Worm (Caenorhabditis elegans): ENCODE results near the gene F53A2.9.

The F53A2.9 gene

ce11 chrIII:13346785-13347184, 12.4 kb downstream of the F53A2.9 start, which contains the start of gene mtm-6 (continued):
- TF ChIP-seq rpc-1 (optimal IDR thresholded peaks at IDR 0.05) (no peak), rpc-1 (tag; optimal IDR thresholded peaks at IDR 0.05) (no peak), ztf-28 (GFP tag; IDR thresholded peaks at IDR 0.05) (no peak), ceh-100 (GFP tag; IDR thresholded peaks at IDR 0.05) (no peak), sea-2 (GFP tag; IDR thresholded peaks at IDR 0.05) (no peak), ztf-6 (GFP tag; IDR thresholded peaks at IDR 0.05) (no peak), nfyb-1 (GFP tag; IDR thresholded peaks at IDR 0.05) (no peak), nhr-80 (tag; optimal IDR thresholded peaks at IDR 0.05) (no peak), xnd-1 (tag; optimal IDR thresholded peaks at IDR 0.05) (no peak), ceh-91 (GFP tag; IDR thresholded peaks at IDR 0.05) (no peak), ztf-18 (tag; optimal IDR thresholded peaks at IDR 0.05) (no peak), madf-3 (GFP tag; IDR thresholded peaks at IDR 0.05) (no peak), F57C9.4 (tag; optimal IDR thresholded peaks at IDR 0.05) (no peak), nhr-179 (tag; optimal IDR thresholded peaks at IDR 0.05) (no peak), F57A8.1 (GFP tag; optimal IDR thresholded peaks at IDR 0.05) (no peak), snpc-1.3 (tag; optimal IDR thresholded peaks at IDR 0.05; ENCODE audit: insufficient read depth) (no peak), lir-1 (GFP tag; conservative IDR thresholded peaks at IDR 0.05) (no peak), attf-5 (GFP tag; optimal IDR thresholded peaks at IDR 0.05) (peak; percentile 9), egrh-3 (GFP tag; IDR thresholded peaks at IDR 0.05) (peak; percentile 40; the same call in 1 of the 2 replicates)

ce11 chrIII:13344538-13345136, 14.5 kb downstream of the F53A2.9 start, which contains the start of gene acaa-2:
Gene acaa-2, plus strand, starts transcription at chrIII:13344937.
- TF ChIP-seq C17E4.6 (GFP tag; IDR thresholded peaks at IDR 0.05) (no peak), zim-3 (tag; optimal IDR thresholded peaks at IDR 0.05) (no peak), fkh-3 (tag; optimal IDR thresholded peaks at IDR 0.05) (no peak), hmg-1.2 (GFP tag; IDR thresholded peaks at IDR 0.05) (peak; percentile 26; the same call in 1 of the 2 replicates), F49E8.2 (tag; optimal IDR thresholded peaks at IDR 0.05; ENCODE audit: insufficient read depth) (peak; percentile 24), pbrm-1 (GFP tag; IDR thresholded peaks at IDR 0.05) (peak; percentile 9; the same call in 1 of the 2 replicates), nhr-80 (tag; optimal IDR thresholded peaks at IDR 0.05) (peak; percentile 37), ccch-3 (GFP tag; optimal IDR thresholded peaks at IDR 0.05) (no peak), lin-26 (GFP tag; IDR thresholded peaks at IDR 0.05) (no peak), lsl-1 (GFP tag; optimal IDR thresholded peaks at IDR 0.05) (peak; percentile 24), cebp-1 (GFP tag; IDR thresholded peaks at IDR 0.05) (no peak), cebp-1 (tag; optimal IDR thresholded peaks at IDR 0.05) (peak; percentile 15), nhr-179 (tag; optimal IDR thresholded peaks at IDR 0.05) (no peak), ztf-18 (tag; optimal IDR thresholded peaks at IDR 0.05) (peak; percentile 30), efl-1 (GFP tag; optimal IDR thresholded peaks at IDR 0.05) (peak; percentile 54), madf-6 (GFP tag; IDR thresholded peaks at IDR 0.05) (peak; percentile 61; the same call in 1 of the 2 replicates), lin-40 (tag; optimal IDR thresholded peaks at IDR 0.05) (peak; percentile 12), ceh-40 (GFP tag; IDR thresholded peaks at IDR 0.05) (0 out of 2 replicates have a peak, but pooled peaks have one; percentile 7), attf-5 (GFP tag; optimal IDR thresholded peaks at IDR 0.05) (peak; percentile 35), snpc-3.4 (tag; optimal IDR thresholded peaks at IDR 0.05) (peak; percentile 41), ama-1 (optimal IDR thresholded peaks at IDR 0.05) (no peak), ama-1 (GFP tag; optimal IDR thresholded peaks at IDR 0.05) (no peak), cebp-2 (GFP tag; IDR thresholded peaks at IDR 0.05) (0 out of 2 replicates have a peak, but pooled peaks have one; percentile 18), snpc-4 (GFP tag; optimal IDR thresholded peaks at IDR 0.05) (no peak), snpc-4 (tag; optimal IDR thresholded peaks at IDR 0.05) (peak in 2 of 4 experiments; percentile 13 to 18)
